Worm (Caenorhabditis elegans) whole organism, L2 larva: Measurements from ENCODE around the gene math-8.

Experiments
- F13H6.1 ChIP-seq: sonication (generic microtip); optimal IDR thresholded peaks from 2 replicates; lab custom pipeline; 2016; ENCODE audit warnings: missing genetic modification characterization, missing compliant biosample characterization
- Y55F3AM.14 ChIP-seq: fragments of 200-800 bp; sonication (Bioruptor generic); optimal IDR thresholded peaks from 2 replicates; lab custom pipeline; 2018; ENCODE audit warnings: mild to moderate bottlenecking, missing genetic modification characterization, missing compliant biosample characterization
- ZK546.5 ChIP-seq: sonication (generic microtip); optimal IDR thresholded peaks from 2 replicates; lab custom pipeline; 2017; ENCODE audit warnings: missing biosample characterization, missing genetic modification characterization
- alr-1 ChIP-seq: fragments of 150-350 bp; optimal IDR thresholded peaks from 2 replicates; lab custom pipeline; 2014; ENCODE audit warnings: missing biosample characterization, missing genetic modification characterization
- aly-2 ChIP-seq: fragments of 150-350 bp; optimal IDR thresholded peaks from 2 replicates; lab custom pipeline; 2014; ENCODE audit warnings: missing biosample characterization, missing genetic modification characterization
- blmp-1 ChIP-seq: sonication (generic microtip); optimal IDR thresholded peaks from 2 replicates; lab custom pipeline; 2017; ENCODE audit warnings: missing genetic modification characterization, mild to moderate bottlenecking, missing compliant biosample characterization, antibody characterized with exemption, moderate library complexity; ENCODE audit not compliant: insufficient read depth
- ceh-16 ChIP-seq: fragments of 150-350 bp; optimal IDR thresholded peaks from 2 replicates; lab custom pipeline; 2014; ENCODE audit warnings: missing biosample characterization, missing genetic modification characterization
- ceh-82 ChIP-seq: fragments of 150-350 bp; optimal IDR thresholded peaks from 2 replicates; lab custom pipeline; 2014; ENCODE audit warnings: missing biosample characterization, missing genetic modification characterization
- crh-2 ChIP-seq: sonication (generic microtip); optimal IDR thresholded peaks from 2 replicates; lab custom pipeline; 2017; ENCODE audit warnings: missing biosample characterization, missing genetic modification characterization
- dmd-4 ChIP-seq: sonication (generic microtip); optimal IDR thresholded peaks from 2 replicates; lab custom pipeline; 2017; ENCODE audit warnings: missing biosample characterization, missing genetic modification characterization
- egl-27 ChIP-seq: sonication (generic microtip); optimal IDR thresholded peaks from 3 replicates; lab custom pipeline; 2017; ENCODE audit warnings: missing biosample characterization, missing genetic modification reagents, missing genetic modification characterization
- elt-1 ChIP-seq: fragments of 150-350 bp; optimal IDR thresholded peaks from 2 replicates; lab custom pipeline; 2014; ENCODE audit warnings: missing biosample characterization, missing genetic modification characterization
- elt-3 ChIP-seq: sonication (generic microtip); optimal IDR thresholded peaks from 2 replicates; lab custom pipeline; 2017; ENCODE audit warnings: missing biosample characterization, missing genetic modification characterization
- fos-1 ChIP-seq: fragments of 150-350 bp; optimal IDR thresholded peaks from 2 replicates; lab custom pipeline; 2014; ENCODE audit warnings: missing biosample characterization, missing genetic modification characterization
- lin-11 ChIP-seq: fragments of 150-350 bp; sonication (generic microtip); optimal IDR thresholded peaks from 2 replicates; lab custom pipeline; 2014; ENCODE audit warnings: missing biosample characterization, missing genetic modification characterization, inconsistent platforms, mixed read lengths
- lin-13 ChIP-seq: fragments of 150-350 bp; optimal IDR thresholded peaks from 2 replicates; lab custom pipeline; 2014; ENCODE audit warnings: missing biosample characterization, missing genetic modification reagents, missing genetic modification characterization
- lin-39 ChIP-seq: fragments of 150-350 bp; optimal IDR thresholded peaks from 2 replicates; lab custom pipeline; 2014; ENCODE audit warnings: missing biosample characterization, missing genetic modification reagents, missing genetic modification characterization
- lsy-2 ChIP-seq, 2 experiments: fragments of 150-350 bp in 1 of 2; sonication (generic microtip) in 1 of 2; optimal IDR thresholded peaks; 2 replicates each; lab custom pipeline; 2014 to 2017; ENCODE audit warnings: missing biosample characterization in 2 of 2, missing genetic modification characterization in 2 of 2
- mab-5 ChIP-seq: fragments of 150-350 bp; optimal IDR thresholded peaks from 2 replicates; lab custom pipeline; 2014; ENCODE audit warnings: missing biosample characterization, missing genetic modification characterization
- mdl-1 ChIP-seq, 2 experiments: fragments of 150-350 bp in 1 of 2; sonication (generic microtip) in 1 of 2; optimal IDR thresholded peaks; 2 replicates each; lab custom pipeline; 2017; ENCODE audit warnings: missing biosample characterization in 2 of 2, missing genetic modification characterization in 2 of 2
- nhr-10 ChIP-seq: sonication (generic microtip); optimal IDR thresholded peaks from 2 replicates; lab custom pipeline; 2017; ENCODE audit warnings: missing biosample characterization, missing genetic modification characterization
- nhr-11 ChIP-seq: fragments of 150-350 bp; optimal IDR thresholded peaks from 2 replicates; lab custom pipeline; 2014; ENCODE audit warnings: missing biosample characterization, missing genetic modification characterization
- nhr-129 ChIP-seq: fragments of 150-350 bp; optimal IDR thresholded peaks from 2 replicates; lab custom pipeline; 2014; ENCODE audit warnings: missing biosample characterization, missing genetic modification characterization
- nhr-21 ChIP-seq: fragments of 150-350 bp; optimal IDR thresholded peaks from 2 replicates; lab custom pipeline; 2014; ENCODE audit warnings: missing biosample characterization, missing genetic modification characterization
- nhr-237 ChIP-seq: fragments of 150-350 bp; optimal IDR thresholded peaks from 2 replicates; lab custom pipeline; 2014; ENCODE audit warnings: missing biosample characterization, missing genetic modification characterization
- nhr-25 ChIP-seq: fragments of 150-350 bp; sonication (generic microtip); optimal IDR thresholded peaks from 3 replicates; lab custom pipeline; 2014; ENCODE audit warnings: missing biosample characterization, missing genetic modification characterization
- nhr-6 ChIP-seq: fragments of 150-350 bp; optimal IDR thresholded peaks from 2 replicates; lab custom pipeline; 2014; ENCODE audit warnings: missing biosample characterization, missing genetic modification characterization
- nhr-77 ChIP-seq: fragments of 150-350 bp; optimal IDR thresholded peaks from 2 replicates; lab custom pipeline; 2014; ENCODE audit warnings: missing biosample characterization, missing genetic modification characterization
- peb-1 ChIP-seq: fragments of 150-350 bp; optimal IDR thresholded peaks from 2 replicates; lab custom pipeline; 2014; ENCODE audit warnings: missing biosample characterization, missing genetic modification characterization
- skn-1 ChIP-seq: sonication (generic microtip); optimal IDR thresholded peaks from 2 replicates; lab custom pipeline; 2017; ENCODE audit warnings: missing biosample characterization, missing genetic modification characterization
- sma-3 ChIP-seq: sonication (generic microtip); optimal IDR thresholded peaks from 2 replicates; lab custom pipeline; 2016; ENCODE audit warnings: missing genetic modification reagents, missing genetic modification characterization, missing compliant biosample characterization
- sma-9 ChIP-seq, 2 experiments: fragments of 150-350 bp in 1 of 2; sonication (generic microtip) in 1 of 2; optimal IDR thresholded peaks; 2 replicates each; lab custom pipeline; 2014 to 2016; ENCODE audit warnings: missing genetic modification characterization in 2 of 2, mild to moderate bottlenecking in 1 of 2, missing biosample characterization in 1 of 2, missing compliant biosample characterization in 1 of 2, missing genetic modification reagents in 1 of 2, moderate library complexity in 1 of 2
- unc-39 ChIP-seq: fragments of 150-350 bp; optimal IDR thresholded peaks from 2 replicates; lab custom pipeline; 2014; ENCODE audit warnings: missing biosample characterization, missing genetic modification characterization
- ztf-1 ChIP-seq: fragments of 200-800 bp; sonication (Bioruptor generic); conservative IDR thresholded peaks from 2 replicates; pipeline ENCODE4 v1.3.6; 2022; ENCODE audit warnings: missing genetic modification characterization, missing compliant biosample characterization
- ztf-11 ChIP-seq: sonication (generic microtip); optimal IDR thresholded peaks from 2 replicates; lab custom pipeline; 2017; ENCODE audit warnings: missing biosample characterization, missing genetic modification characterization
- ztf-4 ChIP-seq: fragments of 150-350 bp; optimal IDR thresholded peaks from 2 replicates; lab custom pipeline; 2014; ENCODE audit warnings: missing biosample characterization, missing genetic modification characterization

The math-8 gene

ce11 chrII:1922665-1923187, 33.8 kb upstream of the math-8 start, which contains the start of the genes bath-2 and F52C6.4:
Gene bath-2, minus strand, starts transcription at chrII:1922765.
Gene F52C6.4, plus strand, starts transcription at chrII:1923137.
- no peak for TF ChIP-seq ztf-4 (tag; lab: Kevin White, UChicago)
- TF ChIP-seq fos-1 (tag; lab: Kevin White, UChicago) = no peak
- no peak for TF ChIP-seq skn-1 (tag; lab: Kevin White, UChicago)
- TF ChIP-seq aly-2 (tag; lab: Kevin White, UChicago) = no peak
- TF ChIP-seq ztf-11 (tag; lab: Kevin White, UChicago) = no peak
- TF ChIP-seq nhr-11 (tag; lab: Kevin White, UChicago) = no peak
- TF ChIP-seq nhr-25 (tag; lab: Kevin White, UChicago) = no peak
- no peak for TF ChIP-seq F13H6.1 (tag; lab: Kevin White, UChicago)
- no peak for TF ChIP-seq lin-39
- no peak for TF ChIP-seq crh-2 (tag; lab: Kevin White, UChicago)
- no peak for TF ChIP-seq nhr-10 (tag; lab: Kevin White, UChicago)
- TF ChIP-seq mdl-1 (tag; optimal IDR thresholded peaks at IDR 0.05; lab: Kevin White, UChicago) = no peak
- TF ChIP-seq lsy-2 (tag; optimal IDR thresholded peaks at IDR 0.05; lab: Kevin White, UChicago) = no peak
- no peak for TF ChIP-seq dmd-4 (tag; lab: Kevin White, UChicago)
- TF ChIP-seq ZK546.5 (tag; lab: Kevin White, UChicago) = no peak
- no peak for TF ChIP-seq nhr-237 (tag; lab: Kevin White, UChicago)
- TF ChIP-seq sma-9 (GFP tag; optimal IDR thresholded peaks at IDR 0.05; lab: Kevin White, UChicago) = no peak
- TF ChIP-seq sma-9 (tag; optimal IDR thresholded peaks at IDR 0.05; lab: Kevin White, UChicago) = no peak
- TF ChIP-seq alr-1 (tag; lab: Kevin White, UChicago) = no peak
- no peak for TF ChIP-seq Y55F3AM.14 (GFP tag; lab: Kevin White, UChicago)
- no peak for TF ChIP-seq ztf-1

ce11 chrII:1921018-1921417, 32.0 kb upstream of the math-8 start, which contains the start of gene bath-7:
Gene bath-7, minus strand, starts transcription at chrII:1921118.
- TF ChIP-seq nhr-10 (tag; lab: Kevin White, UChicago) = no peak
- TF ChIP-seq nhr-25 (tag; lab: Kevin White, UChicago) = no peak
- TF ChIP-seq nhr-21 (tag; lab: Kevin White, UChicago) = no peak
- TF ChIP-seq nhr-77 (tag; lab: Kevin White, UChicago) = no peak
- no peak for TF ChIP-seq mdl-1 (tag; optimal IDR thresholded peaks at IDR 0.05; lab: Kevin White, UChicago)
- TF ChIP-seq nhr-11 (tag; lab: Kevin White, UChicago) = no peak
- TF ChIP-seq elt-1 (tag; lab: Kevin White, UChicago) = no peak
- no peak for TF ChIP-seq unc-39
- TF ChIP-seq peb-1 (tag; lab: Kevin White, UChicago) = no peak
- TF ChIP-seq elt-3 (tag; lab: Kevin White, UChicago) = no peak
- TF ChIP-seq ZK546.5 (tag; lab: Kevin White, UChicago) = no peak
- TF ChIP-seq crh-2 (tag; lab: Kevin White, UChicago) = no peak
- TF ChIP-seq ceh-82 (tag; lab: Kevin White, UChicago) = no peak
- TF ChIP-seq, all 48 proteins: peak for 0

ce11 chrII:1917862-1918261, 28.9 kb upstream of the math-8 start, which contains the start of gene bath-4:
Gene bath-4, minus strand, starts transcription at chrII:1917962.
- TF ChIP-seq unc-39 = no peak
- TF ChIP-seq nhr-6 (tag; lab: Kevin White, UChicago) = no peak
- TF ChIP-seq ceh-16 = no peak

- no peak for TF ChIP-seq nhr-21 (tag; lab: Kevin White, UChicago)
- TF ChIP-seq fos-1 (tag; lab: Kevin White, UChicago) = no peak
- TF ChIP-seq nhr-129 (tag; lab: Kevin White, UChicago) = no peak
- no peak for TF ChIP-seq lin-13
- no peak for TF ChIP-seq aly-2 (tag; lab: Kevin White, UChicago)
- TF ChIP-seq egl-27 (tag; lab: Kevin White, UChicago) = no peak
- no peak for TF ChIP-seq sma-3 (GFP tag; lab: Kevin White, UChicago)
- TF ChIP-seq F13H6.1 (tag; lab: Kevin White, UChicago) = no peak
- no peak for TF ChIP-seq blmp-1 (tag; lab: Kevin White, UChicago)
- no peak for TF ChIP-seq alr-1 (tag; lab: Kevin White, UChicago)
- no peak for TF ChIP-seq mdl-1 (tag; optimal IDR thresholded peaks at IDR 0.05; lab: Kevin White, UChicago)
- TF ChIP-seq Y55F3AM.14 (GFP tag; lab: Kevin White, UChicago) = no peak
- no peak for TF ChIP-seq lin-11
- no peak for TF ChIP-seq ceh-16
- TF ChIP-seq ceh-82 (tag; lab: Kevin White, UChicago) = no peak
- TF ChIP-seq ztf-4 (tag; lab: Kevin White, UChicago) = no peak
- TF ChIP-seq mab-5 (tag; lab: Kevin White, UChicago) = no peak
Measured at ce11 chrII:1912741-1913140, 23.8 kb upstream of the math-8 start, which contains the start of gene math-31. Gene math-31, minus strand, starts transcription at chrII:1912841.
